Worm (Caenorhabditis elegans) whole organism, L1 larva: ENCODE results near the gene C44C1.1.
A peak's percentile ranks its signal among the peaks of the same experiment; 100 is the strongest.

Experiments used
- C34B4.2 ChIP-seq: sonication (generic microtip); optimal IDR thresholded peaks from 2 replicates; lab custom pipeline; 2017; ENCODE audit warnings: mild to moderate bottlenecking, missing genetic modification characterization, missing compliant biosample characterization
- F16B12.6 ChIP-seq: fragments of 150-350 bp; optimal IDR thresholded peaks from 2 replicates; lab custom pipeline; 2014; ENCODE audit warnings: missing biosample characterization, missing genetic modification characterization
- aly-2 ChIP-seq: fragments of 150-350 bp; optimal IDR thresholded peaks from 2 replicates; lab custom pipeline; 2014; ENCODE audit warnings: missing biosample characterization, missing genetic modification characterization
- blmp-1 ChIP-seq: fragments of 150-350 bp; optimal IDR thresholded peaks from 2 replicates; lab custom pipeline; 2014; ENCODE audit warnings: missing biosample characterization, missing genetic modification characterization
- ceh-88 ChIP-seq: fragments of 200-800 bp; sonication (Bioruptor generic); IDR thresholded peaks from 2 replicates; pipeline ENCODE4 v1.3.6; 2022; ENCODE audit warnings: missing genetic modification characterization, missing compliant biosample characterization
- dpl-1 ChIP-seq, 3 experiments: fragments of 150-350 bp in 2 of 3; sonication (generic microtip) in 1 of 3; optimal IDR thresholded peaks; 2 replicates each; lab custom pipeline; 2014 to 2017; ENCODE audit warnings: missing biosample characterization in 3 of 3, missing genetic modification characterization in 3 of 3, missing genetic modification reagents in 3 of 3
- efl-1 ChIP-seq, 4 experiments: fragments of 150-350 bp; optimal IDR thresholded peaks in 3 of 4; peaks in 1 of 4; 1 replicate in 1 of 4; 2 replicates in 3 of 4; lab custom pipeline; 2014; ENCODE audit warnings: missing biosample characterization in 2 of 4, missing genetic modification characterization in 2 of 4, missing genetic modification reagents in 2 of 4
- egl-27 ChIP-seq, 2 experiments: fragments of 150-350 bp in 1 of 2; sonication (generic microtip); optimal IDR thresholded peaks; 3 replicates each; lab custom pipeline; 2017 to 2018; ENCODE audit warnings: missing biosample characterization in 2 of 2, missing genetic modification characterization in 2 of 2, missing genetic modification reagents in 2 of 2
- elt-2 ChIP-seq: sonication (generic microtip); optimal IDR thresholded peaks from 2 replicates; lab custom pipeline; 2016; ENCODE audit warnings: missing genetic modification characterization, mild to moderate bottlenecking, inconsistent platforms, missing compliant biosample characterization, missing genetic modification reagents
- fkh-8 ChIP-seq: sonication (generic microtip); optimal IDR thresholded peaks from 2 replicates; lab custom pipeline; 2016; ENCODE audit warnings: mild to moderate bottlenecking, missing genetic modification characterization, missing compliant biosample characterization
- fos-1 ChIP-seq: fragments of 150-350 bp; optimal IDR thresholded peaks from 2 replicates; lab custom pipeline; 2014; ENCODE audit warnings: missing biosample characterization, missing genetic modification characterization
- grh-1 ChIP-seq: fragments of 200-800 bp; sonication (Bioruptor generic); IDR thresholded peaks from 2 replicates; pipeline ENCODE4 v1.3.6; 2022; ENCODE audit warnings: missing genetic modification reagents, missing genetic modification characterization, missing compliant biosample characterization
- hlh-17 ChIP-seq: fragments of 200-800 bp; sonication (Bioruptor generic); optimal IDR thresholded peaks from 2 replicates; lab custom pipeline; 2018; ENCODE audit warnings: missing genetic modification characterization, mild to moderate bottlenecking, missing compliant biosample characterization, moderate library complexity, borderline replicate concordance
- hlh-4 ChIP-seq: sonication (generic microtip); optimal IDR thresholded peaks from 2 replicates; lab custom pipeline; 2016; ENCODE audit warnings: mild to moderate bottlenecking, missing genetic modification characterization, missing compliant biosample characterization
- isw-1 ChIP-seq: fragments of 200-800 bp; sonication (Bioruptor generic); IDR thresholded peaks from 2 replicates; pipeline ENCODE4 v1.3.6; 2022; ENCODE audit warnings: missing genetic modification characterization, missing compliant biosample characterization
- jun-1 ChIP-seq: fragments of 150-350 bp; optimal IDR thresholded peaks from 2 replicates; lab custom pipeline; 2014; ENCODE audit warnings: missing biosample characterization, missing genetic modification reagents, missing genetic modification characterization
- lin-35 ChIP-seq, 2 experiments: fragments of 150-350 bp; optimal IDR thresholded peaks; 2 replicates each; lab custom pipeline; 2014; ENCODE audit warnings: missing biosample characterization in 2 of 2, missing genetic modification characterization in 2 of 2, missing genetic modification reagents in 2 of 2
- lsy-2 ChIP-seq, 2 experiments: fragments of 150-350 bp; optimal IDR thresholded peaks; 2 replicates each; lab custom pipeline; 2014; ENCODE audit warnings: missing biosample characterization in 2 of 2, missing genetic modification characterization in 2 of 2
- mef-2 ChIP-seq: fragments of 150-350 bp; optimal IDR thresholded peaks from 2 replicates; lab custom pipeline; 2014; ENCODE audit warnings: missing biosample characterization, missing genetic modification characterization
- mep-1 ChIP-seq: fragments of 150-350 bp; optimal IDR thresholded peaks from 2 replicates; lab custom pipeline; 2014; ENCODE audit warnings: missing biosample characterization, missing genetic modification characterization
- nhr-11 ChIP-seq: fragments of 150-350 bp; optimal IDR thresholded peaks from 2 replicates; lab custom pipeline; 2014; ENCODE audit warnings: missing biosample characterization, missing genetic modification characterization
- nhr-19 ChIP-seq: fragments of 200-800 bp; sonication (Bioruptor generic); conservative IDR thresholded peaks from 2 replicates; pipeline ENCODE4 v1.3.6; 2022; ENCODE audit warnings: missing genetic modification characterization, missing compliant biosample characterization
- nhr-20 ChIP-seq: sonication (generic microtip); optimal IDR thresholded peaks from 2 replicates; lab custom pipeline; 2016; ENCODE audit warnings: mild to moderate bottlenecking, missing genetic modification characterization, missing compliant biosample characterization
- nhr-28 ChIP-seq: fragments of 150-350 bp; optimal IDR thresholded peaks from 2 replicates; lab custom pipeline; 2014; ENCODE audit warnings: missing biosample characterization, missing genetic modification characterization
- nhr-47 ChIP-seq: sonication (generic microtip); optimal IDR thresholded peaks from 2 replicates; lab custom pipeline; 2016; ENCODE audit warnings: mild to moderate bottlenecking, missing genetic modification characterization, moderate library complexity, missing compliant biosample characterization
- nhr-71 ChIP-seq: sonication (generic microtip); optimal IDR thresholded peaks from 2 replicates; lab custom pipeline; 2016; ENCODE audit warnings: mild to moderate bottlenecking, missing genetic modification characterization, moderate library complexity, missing compliant biosample characterization
- nhr-84 ChIP-seq: sonication (generic microtip); optimal IDR thresholded peaks from 2 replicates; lab custom pipeline; 2017; ENCODE audit warnings: missing biosample characterization, missing genetic modification characterization
- nhr-85 ChIP-seq: sonication (generic microtip); peaks from one replicate; lab custom pipeline; 2016; ENCODE audit warnings: missing genetic modification characterization, inconsistent platforms, missing compliant biosample characterization
- nhr-90 ChIP-seq: sonication (generic microtip); optimal IDR thresholded peaks from 2 replicates; lab custom pipeline; 2016; ENCODE audit warnings: mild to moderate bottlenecking, missing genetic modification characterization, missing compliant biosample characterization; ENCODE audit not compliant: poor library complexity
- snpc-4 ChIP-seq: fragments of 150-350 bp; optimal IDR thresholded peaks from 2 replicates; lab custom pipeline; 2014; ENCODE audit warnings: missing biosample characterization, missing genetic modification characterization
- snu-23 ChIP-seq: sonication (generic microtip); optimal IDR thresholded peaks from 2 replicates; lab custom pipeline; 2016; ENCODE audit warnings: missing genetic modification characterization, missing compliant biosample characterization
- sox-4 ChIP-seq: sonication (generic microtip); optimal IDR thresholded peaks from 2 replicates; lab custom pipeline; 2016; ENCODE audit warnings: missing genetic modification characterization, missing compliant biosample characterization
- tlp-1 ChIP-seq: fragments of 150-350 bp; optimal IDR thresholded peaks from 2 replicates; lab custom pipeline; 2014; ENCODE audit warnings: missing biosample characterization, missing genetic modification characterization
- unc-130 ChIP-seq: fragments of 150-350 bp; optimal IDR thresholded peaks from 2 replicates; lab custom pipeline; 2017; ENCODE audit warnings: missing biosample characterization, missing genetic modification characterization, inconsistent platforms
- unc-62 ChIP-seq: fragments of 150-350 bp; optimal IDR thresholded peaks from 2 replicates; lab custom pipeline; 2014; ENCODE audit warnings: missing biosample characterization, missing genetic modification reagents, missing genetic modification characterization
- unc-86 ChIP-seq: sonication (generic microtip); optimal IDR thresholded peaks from 2 replicates; lab custom pipeline; 2016; ENCODE audit warnings: missing genetic modification characterization, missing compliant biosample characterization
- unc-98 ChIP-seq: fragments of 200-800 bp; sonication (Bioruptor generic); IDR thresholded peaks from 2 replicates; pipeline ENCODE4 v1.3.6; 2022; ENCODE audit warnings: missing genetic modification characterization, missing compliant biosample characterization
- vab-15 ChIP-seq: sonication (generic microtip); optimal IDR thresholded peaks from 2 replicates; lab custom pipeline; 2017; ENCODE audit warnings: missing genotype, mild to moderate bottlenecking, missing genetic modification characterization, missing compliant biosample characterization
- xbp-1 ChIP-seq: sonication (generic microtip); optimal IDR thresholded peaks from 2 replicates; lab custom pipeline; 2016; ENCODE audit warnings: missing genetic modification characterization, missing compliant biosample characterization
- ztf-11 ChIP-seq, 2 experiments: sonication (generic microtip); optimal IDR thresholded peaks; 2 replicates each; lab custom pipeline; 2016 to 2017; ENCODE audit warnings: missing genetic modification characterization in 2 of 2, missing biosample characterization in 1 of 2, missing compliant biosample characterization in 1 of 2

Gene C44C1.1

DNA sequence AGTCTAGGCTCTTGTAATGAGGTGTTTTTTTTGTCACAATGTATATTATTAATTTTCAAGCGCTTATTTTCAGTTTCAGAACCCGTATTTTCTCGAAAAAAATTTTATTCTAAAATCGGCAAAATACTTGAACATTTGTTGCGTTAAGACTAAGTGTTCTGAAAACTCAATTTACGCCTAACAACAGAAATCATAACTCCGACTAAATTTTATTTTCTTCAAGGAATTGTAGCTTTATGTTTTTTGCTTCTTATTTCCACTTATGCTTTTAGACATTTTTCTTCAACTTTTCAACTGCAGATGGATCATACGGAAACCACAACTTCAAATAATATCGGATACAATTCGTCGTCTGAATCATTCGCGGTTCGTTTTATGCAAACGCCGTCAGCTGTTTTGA lies 47.1 kb upstream of the C44C1.1 start, which contains the start of gene F35H12.1:
Gene F35H12.1 (plus strand): TSS at position 301 of the 400 bp plus-strand sequence.
- no peak for TF ChIP-seq unc-130 (tag; lab: Kevin White, UChicago)
- TF ChIP-seq tlp-1: no peak
- no peak for TF ChIP-seq vab-15 (tag; lab: Kevin White, UChicago)
- TF ChIP-seq ceh-88 (GFP tag; lab: Robert Waterston, UW): no peak
- no peak for TF ChIP-seq nhr-47
- no peak for TF ChIP-seq C34B4.2 (tag; lab: Kevin White, UChicago)
- TF ChIP-seq hlh-17 (GFP tag; lab: Kevin White, UChicago): no peak
- no peak for TF ChIP-seq fos-1 (tag; lab: Kevin White, UChicago)

DNA sequence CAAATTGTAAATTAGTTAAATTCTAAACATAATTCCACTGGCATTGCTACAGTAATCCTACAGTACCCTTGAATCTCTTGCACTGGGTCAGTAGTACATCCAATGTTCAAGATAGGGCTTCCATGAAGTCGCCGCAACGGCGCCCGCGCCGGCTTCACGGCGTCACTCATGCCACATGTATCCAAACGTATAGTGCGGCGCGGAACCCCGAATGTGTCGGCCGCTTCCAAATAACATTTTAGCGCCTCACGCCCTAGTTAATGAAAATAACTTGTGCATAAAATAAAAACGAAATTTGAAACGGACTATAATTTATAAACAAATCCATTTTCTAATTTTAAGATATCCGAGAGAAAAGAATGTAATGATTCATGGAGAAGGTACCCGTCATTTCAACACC lies 44.6 kb upstream of the C44C1.1 start:
- no peak for TF ChIP-seq unc-62 (GFP tag; lab: Kevin White, UChicago)
- no peak for TF ChIP-seq ztf-11 (tag; optimal IDR thresholded peaks at IDR 0.05; lab: Kevin White, UChicago)
- TF ChIP-seq snpc-4: peak; percentile 87
- peak; percentile 22 for TF ChIP-seq hlh-17 (GFP tag; lab: Kevin White, UChicago)
- TF ChIP-seq, all 84 proteins: peak for 2

- peak; percentile 87 for TF ChIP-seq elt-2 (tag; lab: Kevin White, UChicago)
- TF ChIP-seq lsy-2 (tag; optimal IDR thresholded peaks at IDR 0.05; lab: Kevin White, UChicago): no peak
These were observed 42.2 kb upstream of the C44C1.1 start, which contains the start of gene F53H8.3 for ce11 chrX:938269-938883. Gene F53H8.3, plus strand, starts transcription at chrX:938543.

DNA sequence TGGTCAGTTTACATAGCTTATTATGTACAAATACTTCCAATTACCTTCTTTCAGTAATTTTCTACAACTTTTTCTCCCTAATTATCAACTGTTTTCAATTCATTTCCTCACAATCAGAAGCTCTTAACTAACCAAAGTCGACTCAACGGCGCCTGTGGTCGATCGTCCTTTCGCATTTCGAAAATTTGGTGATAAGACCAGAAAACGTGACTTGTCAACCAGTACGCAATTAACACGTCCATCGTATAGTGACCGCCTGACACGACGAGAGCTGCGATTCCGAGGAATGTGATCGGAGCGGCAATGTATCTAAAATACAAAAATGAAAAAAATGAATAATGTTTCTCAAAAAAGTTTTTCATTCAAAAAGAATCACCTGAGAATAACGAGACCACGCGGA lies 34.9 kb upstream of the C44C1.1 start:
- no peak for TF ChIP-seq jun-1
- TF ChIP-seq elt-2 (tag; lab: Kevin White, UChicago): peak; percentile 72
- no peak for TF ChIP-seq F16B12.6 (tag; lab: Kevin White, UChicago)
- TF ChIP-seq grh-1: no peak
- no peak for TF ChIP-seq unc-98
- TF ChIP-seq dpl-1 (GFP tag; optimal IDR thresholded peaks at IDR 0.05; lab: Kevin White, UChicago): no peak
- TF ChIP-seq mef-2 (tag; lab: Kevin White, UChicago): no peak
- TF ChIP-seq blmp-1 (tag; lab: Kevin White, UChicago): no peak
- TF ChIP-seq nhr-90 (tag; lab: Kevin White, UChicago): no peak
- TF ChIP-seq egl-27 (tag; optimal IDR thresholded peaks at IDR 0.05; lab: Kevin White, UChicago): no peak
- TF ChIP-seq xbp-1 (tag; lab: Kevin White, UChicago): no peak
- no peak for TF ChIP-seq nhr-11 (tag; lab: Kevin White, UChicago)
- TF ChIP-seq hlh-4: no peak
- TF ChIP-seq nhr-20: peak; percentile 5
- TF ChIP-seq lin-35 (GFP tag; optimal IDR thresholded peaks at IDR 0.05; lab: Kevin White, UChicago): peak in 1 of 2 experiments; percentile 49
- no peak for TF ChIP-seq efl-1 (optimal IDR thresholded peaks at IDR 0.05; lab: Kevin White, UChicago)
- peak in 1 of 2 experiments; percentile 91 for TF ChIP-seq efl-1 (GFP tag; optimal IDR thresholded peaks at IDR 0.05 in 1 of 2; lab: Kevin White, UChicago)
- no peak for TF ChIP-seq snu-23
- TF ChIP-seq unc-62 (GFP tag; lab: Kevin White, UChicago): no peak
- no peak for TF ChIP-seq mep-1
- no peak for TF ChIP-seq sox-4 (tag; lab: Kevin White, UChicago)
- TF ChIP-seq aly-2 (tag; lab: Kevin White, UChicago): no peak
- no peak for TF ChIP-seq fos-1 (tag; lab: Kevin White, UChicago)
- TF ChIP-seq tlp-1: no peak
- TF ChIP-seq nhr-19: no peak
- no peak for TF ChIP-seq nhr-28
- no peak for TF ChIP-seq unc-130 (tag; lab: Kevin White, UChicago)

ce11 chrX:947885-948284 lies 32.7 kb upstream of the C44C1.1 start:
- no peak for TF ChIP-seq elt-2 (tag; lab: Kevin White, UChicago)
- TF ChIP-seq hlh-4: peak; percentile 6
- TF ChIP-seq unc-86 (tag; lab: Kevin White, UChicago): no peak
- peak; percentile 8 for TF ChIP-seq nhr-85 (tag; lab: Kevin White, UChicago)
- peak; percentile 20 for TF ChIP-seq nhr-71 (tag; lab: Kevin White, UChicago)
- TF ChIP-seq nhr-47: peak; percentile 19
- no peak for TF ChIP-seq nhr-84 (tag; lab: Kevin White, UChicago)
- TF ChIP-seq isw-1 (GFP tag; lab: Robert Waterston, UW): no peak
- TF ChIP-seq fkh-8 (tag; lab: Kevin White, UChicago): peak; percentile 73
- TF ChIP-seq, all 84 proteins: peak for 5
